Worm (Caenorhabditis elegans) whole organism, young adult: Measurements from ENCODE around the gene flp-19.

Source experiments
- B0019.2 ChIP-seq: fragments of 200-800 bp; sonication (Bioruptor generic); conservative IDR thresholded peaks from 2 replicates; pipeline ENCODE4 v1.3.6; 2022; ENCODE audit warnings: missing genetic modification reagents, missing genetic modification characterization, missing compliant biosample characterization
- F22D6.2 ChIP-seq: sonication (generic microtip); optimal IDR thresholded peaks from 2 replicates; lab custom pipeline; 2016; ENCODE audit warnings: mild to moderate bottlenecking, missing genetic modification characterization, missing compliant biosample characterization
- F33H1.4 ChIP-seq: fragments of 200-800 bp; sonication (Bioruptor generic); IDR thresholded peaks from 2 replicates; pipeline ENCODE4 v1.3.6; 2022; ENCODE audit warnings: missing genetic modification reagents, missing genetic modification characterization, missing compliant biosample characterization
- F52B5.7 ChIP-seq: sonication (generic microtip); optimal IDR thresholded peaks from 2 replicates; lab custom pipeline; 2016; ENCODE audit warnings: mild to moderate bottlenecking, missing genetic modification characterization, missing compliant biosample characterization
- F57A8.1 ChIP-seq: fragments of 200-800 bp; sonication (Bioruptor generic); optimal IDR thresholded peaks from 2 replicates; lab custom pipeline; 2018; ENCODE audit warnings: mild to moderate bottlenecking, missing genetic modification characterization, moderate library complexity, missing compliant biosample characterization
- T07F8.4 ChIP-seq: sonication (generic microtip); optimal IDR thresholded peaks from 2 replicates; lab custom pipeline; 2016; ENCODE audit warnings: mild to moderate bottlenecking, missing genetic modification characterization, moderate library complexity, missing compliant biosample characterization
- T26A5.8 ChIP-seq: sonication (generic microtip); optimal IDR thresholded peaks from 2 replicates; lab custom pipeline; 2016; ENCODE audit warnings: missing genetic modification characterization, missing compliant biosample characterization
- Y53F4B.3 ChIP-seq: fragments of 200-800 bp; sonication (Bioruptor generic); IDR thresholded peaks from 2 replicates; pipeline ENCODE4 v1.3.6; 2022; ENCODE audit warnings: missing genetic modification reagents, missing genetic modification characterization, missing compliant biosample characterization
- Y53G8AR.9 ChIP-seq: fragments of 200-800 bp; sonication (Bioruptor generic); conservative IDR thresholded peaks from 2 replicates; pipeline ENCODE4 v1.3.6; 2022; ENCODE audit warnings: missing genetic modification reagents, missing genetic modification characterization, missing compliant biosample characterization
- Y95B8A.8 ChIP-seq: fragments of 200-800 bp; sonication (Bioruptor generic); IDR thresholded peaks from 2 replicates; pipeline ENCODE4 v1.3.6; 2022; ENCODE audit warnings: missing genetic modification reagents, missing genetic modification characterization, missing compliant biosample characterization
- ama-1 ChIP-seq, 3 experiments: fragments of 150-350 bp in 1 of 3; sonication (generic microtip) in 2 of 3; optimal IDR thresholded peaks; 2 replicates each; lab custom pipeline; 2014 to 2018; ENCODE audit warnings: missing biosample characterization in 2 of 3, missing genetic modification characterization in 2 of 3, missing genetic modification reagents in 2 of 3
- aptf-3 ChIP-seq: fragments of 200-800 bp; sonication (Bioruptor generic); IDR thresholded peaks from 2 replicates; pipeline ENCODE4 v1.3.6; 2022; ENCODE audit warnings: missing genetic modification characterization, missing compliant biosample characterization
- attf-5 ChIP-seq: fragments of 200-800 bp; sonication (Bioruptor generic); optimal IDR thresholded peaks from 2 replicates; lab custom pipeline; 2018; ENCODE audit warnings: mild to moderate bottlenecking, missing genetic modification characterization, missing compliant biosample characterization
- attf-6 ChIP-seq: fragments of 200-800 bp; sonication (Bioruptor generic); IDR thresholded peaks from 2 replicates; pipeline ENCODE4 v1.3.6; 2022; ENCODE audit warnings: missing genetic modification reagents, missing genetic modification characterization, missing compliant biosample characterization
- bed-2 ChIP-seq: fragments of 200-800 bp; sonication (Bioruptor generic); IDR thresholded peaks from 2 replicates; pipeline ENCODE4 v1.3.6; 2022; ENCODE audit warnings: missing genetic modification reagents, missing genetic modification characterization, missing compliant biosample characterization
- cebp-1 ChIP-seq, 2 experiments: fragments of 200-800 bp in 1 of 2; sonication (Bioruptor generic) in 1 of 2; sonication (generic microtip) in 1 of 2; IDR thresholded peaks in 1 of 2; optimal IDR thresholded peaks in 1 of 2; 2 replicates each; pipeline versions ENCODE4 v1.3.6 to Lab custom; 2017 to 2022; ENCODE audit warnings: missing compliant biosample characterization in 2 of 2, missing genetic modification characterization in 2 of 2, mild to moderate bottlenecking in 1 of 2, missing genetic modification reagents in 1 of 2, moderate library complexity in 1 of 2
- ceh-100 ChIP-seq: fragments of 200-800 bp; sonication (Bioruptor generic); IDR thresholded peaks from 2 replicates; pipeline ENCODE4 v1.3.6; 2022; ENCODE audit warnings: missing genetic modification reagents, missing genetic modification characterization, missing compliant biosample characterization
- ceh-27 ChIP-seq: fragments of 200-800 bp; sonication (Bioruptor generic); optimal IDR thresholded peaks from 2 replicates; lab custom pipeline; 2018; ENCODE audit warnings: mild to moderate bottlenecking, missing genetic modification characterization, moderate library complexity, missing compliant biosample characterization
- die-1 ChIP-seq: sonication (generic microtip); optimal IDR thresholded peaks from 2 replicates; lab custom pipeline; 2016; ENCODE audit warnings: missing genotype, mild to moderate bottlenecking, missing genetic modification characterization, missing compliant biosample characterization
- dox-1 ChIP-seq: fragments of 200-800 bp; sonication (Bioruptor generic); IDR thresholded peaks from 2 replicates; pipeline ENCODE4 v1.3.6; 2022; ENCODE audit warnings: missing genetic modification reagents, missing genetic modification characterization, missing compliant biosample characterization
- egl-18 ChIP-seq: fragments of 200-800 bp; sonication (Bioruptor generic); IDR thresholded peaks from 2 replicates; pipeline ENCODE4 v1.3.6; 2022; ENCODE audit warnings: missing genetic modification reagents, missing genetic modification characterization, missing compliant biosample characterization
- egrh-3 ChIP-seq: fragments of 200-800 bp; sonication (Bioruptor generic); IDR thresholded peaks from 2 replicates; pipeline ENCODE4 v1.3.6; 2022; ENCODE audit warnings: missing genetic modification reagents, missing genetic modification characterization, missing compliant biosample characterization
- ets-4 ChIP-seq: fragments of 200-800 bp; sonication (Bioruptor generic); optimal IDR thresholded peaks from 2 replicates; lab custom pipeline; 2018; ENCODE audit warnings: mild to moderate bottlenecking, missing genetic modification characterization, missing compliant biosample characterization
- hmg-20 ChIP-seq: fragments of 200-800 bp; sonication (Bioruptor generic); IDR thresholded peaks from 2 replicates; pipeline ENCODE4 v1.3.6; 2022; ENCODE audit warnings: missing genetic modification reagents, missing genetic modification characterization, missing compliant biosample characterization
- hsf-1 ChIP-seq: fragments of 200-800 bp; sonication (Bioruptor generic); IDR thresholded peaks from 2 replicates; pipeline ENCODE4 v1.3.6; 2022; ENCODE audit warnings: missing genetic modification reagents, missing genetic modification characterization, missing compliant biosample characterization
- let-607 ChIP-seq, 2 experiments: fragments of 200-800 bp in 1 of 2; sonication (Bioruptor generic) in 1 of 2; sonication (generic microtip) in 1 of 2; optimal IDR thresholded peaks; 2 replicates each; lab custom pipeline; 2016 to 2018; ENCODE audit warnings: mild to moderate bottlenecking in 2 of 2, missing compliant biosample characterization in 2 of 2, missing genetic modification characterization in 2 of 2, moderate library complexity in 2 of 2, missing genotype in 1 of 2
- lin-26 ChIP-seq: fragments of 200-800 bp; sonication (Bioruptor generic); IDR thresholded peaks from 2 replicates; pipeline ENCODE4 v1.3.6; 2022; ENCODE audit warnings: missing genetic modification reagents, missing genetic modification characterization, missing compliant biosample characterization
- lin-40 ChIP-seq: sonication (generic microtip); optimal IDR thresholded peaks from 2 replicates; lab custom pipeline; 2016; ENCODE audit warnings: missing genetic modification characterization, mild to moderate bottlenecking, missing compliant biosample characterization, missing genotype, missing genetic modification reagents
- lir-1 ChIP-seq: fragments of 200-800 bp; sonication (Bioruptor generic); conservative IDR thresholded peaks from 2 replicates; pipeline ENCODE4 v1.3.6; 2022; ENCODE audit warnings: missing genetic modification reagents, missing genetic modification characterization, missing compliant biosample characterization
- lsl-1 ChIP-seq: fragments of 200-800 bp; sonication (Bioruptor generic); optimal IDR thresholded peaks from 2 replicates; lab custom pipeline; 2018; ENCODE audit warnings: mild to moderate bottlenecking, missing genetic modification characterization, moderate library complexity, missing compliant biosample characterization
- lsy-27 ChIP-seq: sonication (generic microtip); optimal IDR thresholded peaks from 2 replicates; lab custom pipeline; 2017; ENCODE audit warnings: missing genetic modification characterization, mild to moderate bottlenecking, missing compliant biosample characterization, antibody characterized with exemption, missing genotype, borderline replicate concordance; ENCODE audit not compliant: insufficient read depth
- madf-3 ChIP-seq: fragments of 200-800 bp; sonication (Bioruptor generic); IDR thresholded peaks from 2 replicates; pipeline ENCODE4 v1.3.6; 2022; ENCODE audit warnings: missing genetic modification reagents, missing genetic modification characterization, missing compliant biosample characterization
- madf-6 ChIP-seq: fragments of 200-800 bp; sonication (Bioruptor generic); IDR thresholded peaks from 2 replicates; pipeline ENCODE4 v1.3.6; 2022; ENCODE audit warnings: missing genetic modification reagents, missing genetic modification characterization, missing compliant biosample characterization
- mxl-1 ChIP-seq: sonication (generic microtip); optimal IDR thresholded peaks from 2 replicates; lab custom pipeline; 2016; ENCODE audit warnings: missing genetic modification characterization, missing compliant biosample characterization
- pbrm-1 ChIP-seq: fragments of 200-800 bp; sonication (Bioruptor generic); IDR thresholded peaks from 2 replicates; pipeline ENCODE4 v1.3.6; 2022; ENCODE audit warnings: missing genetic modification reagents, missing genetic modification characterization, missing compliant biosample characterization
- pha-4 ChIP-seq: fragments of 150-350 bp; sonication (generic microtip); optimal IDR thresholded peaks from 2 replicates; lab custom pipeline; 2014; ENCODE audit warnings: missing biosample characterization, missing genetic modification reagents, missing genetic modification characterization
- rcor-1 ChIP-seq: fragments of 200-800 bp; sonication (Bioruptor generic); IDR thresholded peaks from 2 replicates; pipeline ENCODE4 v1.3.6; 2022; ENCODE audit warnings: missing genetic modification reagents, missing genetic modification characterization, missing compliant biosample characterization
- snpc-1.1 ChIP-seq: sonication (generic microtip); optimal IDR thresholded peaks from 2 replicates; lab custom pipeline; 2017; ENCODE audit warnings: missing genetic modification characterization, mild to moderate bottlenecking, missing compliant biosample characterization, antibody characterized with exemption, moderate library complexity, missing genotype, missing genetic modification reagents; ENCODE audit not compliant: insufficient read depth
- somi-1 ChIP-seq: fragments of 200-800 bp; sonication (Bioruptor generic); optimal IDR thresholded peaks from 2 replicates; lab custom pipeline; 2018; ENCODE audit warnings: mild to moderate bottlenecking, missing genetic modification characterization, missing compliant biosample characterization
- tlf-1 ChIP-seq: fragments of 200-800 bp; sonication (Bioruptor generic); optimal IDR thresholded peaks from 2 replicates; lab custom pipeline; 2018; ENCODE audit warnings: mild to moderate bottlenecking, missing genetic modification characterization, missing compliant biosample characterization
- zfh-2 ChIP-seq: fragments of 200-800 bp; sonication (Bioruptor generic); conservative IDR thresholded peaks from 2 replicates; pipeline ENCODE4 v1.3.6; 2022; ENCODE audit warnings: missing genetic modification reagents, missing genetic modification characterization, missing compliant biosample characterization
- ztf-18 ChIP-seq: sonication (generic microtip); optimal IDR thresholded peaks from 2 replicates; lab custom pipeline; 2016; ENCODE audit warnings: missing genotype, mild to moderate bottlenecking, missing genetic modification characterization, missing compliant biosample characterization
- ztf-3 ChIP-seq: fragments of 200-800 bp; sonication (Bioruptor generic); optimal IDR thresholded peaks from 2 replicates; lab custom pipeline; 2018; ENCODE audit warnings: mild to moderate bottlenecking, missing genetic modification characterization, missing compliant biosample characterization

Gene flp-19

DNA sequence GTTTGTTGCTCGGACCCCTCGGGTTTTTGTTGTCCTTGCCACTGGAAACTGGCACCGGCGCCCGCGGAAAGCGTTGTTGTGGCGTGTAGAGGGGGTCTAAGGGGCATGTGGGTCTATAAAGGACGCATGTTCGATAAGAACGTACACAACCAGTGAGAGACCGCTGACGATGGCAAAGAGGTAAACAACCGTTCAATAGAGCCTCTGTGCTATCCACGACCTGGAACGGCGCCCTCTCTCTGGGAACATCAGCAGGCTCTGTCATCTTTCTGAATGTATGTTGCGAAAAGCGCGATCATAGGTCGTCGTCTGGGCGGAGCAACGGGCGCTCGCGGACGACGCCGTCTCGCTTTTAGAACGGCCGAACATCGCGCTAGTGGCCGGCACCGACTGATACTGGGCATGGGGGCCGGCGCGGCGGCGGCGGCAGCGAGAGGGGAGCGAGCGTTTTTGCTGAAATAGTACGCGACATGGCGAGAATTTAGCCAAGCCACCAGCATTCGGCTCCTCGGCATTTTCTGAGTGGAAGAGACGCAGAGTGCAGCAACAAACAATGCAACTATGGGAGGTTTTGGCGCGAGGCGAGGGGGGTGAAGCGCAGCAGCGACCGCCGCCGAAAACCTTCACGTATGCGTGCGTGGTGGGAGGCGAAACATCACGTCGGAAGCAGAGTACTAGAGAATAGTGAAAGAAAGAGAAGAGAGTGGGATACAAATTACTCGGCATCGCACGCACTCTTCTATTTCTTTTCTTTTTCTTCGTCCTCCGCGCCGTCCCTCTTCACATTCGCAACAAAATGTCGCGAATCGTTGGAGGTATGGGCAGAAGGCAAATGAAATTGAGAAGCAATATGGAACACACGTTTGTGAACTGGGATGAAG is 32.8 kb downstream of the flp-19 start (continued):
- TF ChIP-seq ztf-3 (no peak), somi-1 (GFP tag; lab: Kevin White, UChicago) (peak; percentile 49), cebp-1 (GFP tag; IDR thresholded peaks at IDR 0.05; lab: Robert Waterston, UW) (no peak; the same call in 1 of the 2 replicates), cebp-1 (tag; optimal IDR thresholded peaks at IDR 0.05; lab: Kevin White, UChicago) (peak; percentile 78), pha-4 (no peak), bed-2 (GFP tag; lab: Robert Waterston, UW) (0 out of 2 replicates have a peak, but pooled peaks have one; percentile 13), snpc-1.1 (tag; lab: Kevin White, UChicago) (no peak), aptf-3 (GFP tag; lab: Robert Waterston, UW) (no peak), ceh-27 (GFP tag; lab: Kevin White, UChicago) (peak; percentile 78), lir-1 (GFP tag; lab: Robert Waterston, UW) (0 out of 2 replicates have a peak, but pooled peaks have one; percentile 13), zfh-2 (GFP tag; lab: Robert Waterston, UW) (peak; percentile 99), let-607 (tag; optimal IDR thresholded peaks at IDR 0.05; lab: Kevin White, UChicago) (peak in 1 of 2 experiments; percentile 16), dox-1 (peak; percentile 56; the same call in 1 of the 2 replicates)

DNA sequence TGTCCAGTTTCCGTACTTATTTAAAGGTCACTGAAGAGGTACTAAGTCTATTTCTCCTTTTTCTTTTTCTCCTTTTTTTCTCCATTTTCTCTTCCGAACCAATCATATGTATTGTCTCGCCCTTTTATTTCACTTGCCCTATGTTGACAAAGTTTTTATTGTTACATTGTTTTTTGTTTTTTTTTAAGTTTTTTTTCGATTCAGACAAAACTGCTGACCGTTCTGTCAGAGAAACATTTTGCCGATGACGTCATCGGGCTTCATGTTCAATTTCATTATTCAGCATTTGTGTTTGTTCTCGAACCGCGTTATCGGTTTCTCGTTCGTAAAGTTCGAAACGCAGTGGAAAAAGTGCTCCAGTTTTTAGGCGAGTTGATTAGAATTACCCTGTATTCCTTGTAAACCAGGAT is 34.9 kb downstream of the flp-19 start:
- TF ChIP-seq madf-3 (no peak), lsl-1 (no peak), lsy-27 (no peak), egrh-3 (GFP tag; lab: Robert Waterston, UW) (no peak), egl-18 (GFP tag; lab: Robert Waterston, UW) (no peak), let-607 (tag; optimal IDR thresholded peaks at IDR 0.05; lab: Kevin White, UChicago) (no peak), B0019.2 (GFP tag; lab: Robert Waterston, UW) (no peak), F33H1.4 (no peak), hsf-1 (GFP tag; lab: Robert Waterston, UW) (no peak), ets-4 (no peak), mxl-1 (tag; lab: Kevin White, UChicago) (no peak), cebp-1 (GFP tag; IDR thresholded peaks at IDR 0.05; lab: Robert Waterston, UW) (no peak), cebp-1 (tag; optimal IDR thresholded peaks at IDR 0.05; lab: Kevin White, UChicago) (peak; percentile 43), lin-40 (tag; lab: Kevin White, UChicago) (peak; percentile 63), F52B5.7 (no peak), hmg-20 (GFP tag; lab: Robert Waterston, UW) (no peak), attf-5 (no peak), snpc-1.1 (tag; lab: Kevin White, UChicago) (no peak), ztf-18 (tag; lab: Kevin White, UChicago) (no peak), F57A8.1 (no peak), pbrm-1 (GFP tag; lab: Robert Waterston, UW) (no peak), attf-6 (no peak), madf-6 (GFP tag; lab: Robert Waterston, UW) (no peak), Y53G8AR.9 (GFP tag; lab: Robert Waterston, UW) (no peak), die-1 (tag; lab: Kevin White, UChicago) (no peak), Y53F4B.3 (GFP tag; lab: Robert Waterston, UW) (no peak), somi-1 (GFP tag; lab: Kevin White, UChicago) (peak; percentile 41), F22D6.2 (no peak), dox-1 (0 out of 2 replicates have a peak, but pooled peaks have one; percentile 40), Y95B8A.8 (GFP tag; lab: Robert Waterston, UW) (no peak), lin-26 (GFP tag; lab: Robert Waterston, UW) (no peak), rcor-1 (GFP tag; lab: Robert Waterston, UW) (no peak), tlf-1 (GFP tag; lab: Kevin White, UChicago) (no peak), ama-1 (optimal IDR thresholded peaks at IDR 0.05; lab: Kevin White, UChicago) (no peak), ama-1 (GFP tag; optimal IDR thresholded peaks at IDR 0.05; lab: Kevin White, UChicago) (no peak), ceh-100 (GFP tag; lab: Robert Waterston, UW) (no peak), T07F8.4 (tag; lab: Kevin White, UChicago) (no peak), T26A5.8 (tag; lab: Kevin White, UChicago) (no peak)
